Worm (Caenorhabditis elegans) whole organism, late embryonic: ENCODE measurements around the gene frpr-6.

Experiments used
- C08G9.2 ChIP-seq: sonication (generic microtip); optimal IDR thresholded peaks from 2 replicates; lab custom pipeline; 2016; ENCODE audit warnings: mild to moderate bottlenecking, missing genetic modification characterization, moderate library complexity, missing compliant biosample characterization
- K02D7.2 ChIP-seq: sonication (generic microtip); optimal IDR thresholded peaks from 2 replicates; lab custom pipeline; 2017; ENCODE audit warnings: mild to moderate bottlenecking, missing genetic modification characterization, missing compliant biosample characterization
- K09A11.1 ChIP-seq: sonication (generic microtip); optimal IDR thresholded peaks from 2 replicates; lab custom pipeline; 2017; ENCODE audit warnings: antibody characterized with exemption, mild to moderate bottlenecking, missing genetic modification characterization, missing compliant biosample characterization; ENCODE audit not compliant: insufficient read depth
- T23F11.4 ChIP-seq: fragments of 200-800 bp; sonication (Bioruptor generic); optimal IDR thresholded peaks from 2 replicates; lab custom pipeline; 2018; ENCODE audit warnings: mild to moderate bottlenecking, missing genetic modification characterization, missing compliant biosample characterization
- Y22D7AL.16 ChIP-seq: sonication (generic microtip); optimal IDR thresholded peaks from 2 replicates; lab custom pipeline; 2016; ENCODE audit warnings: missing genetic modification characterization, missing compliant biosample characterization
- ahr-1 ChIP-seq: sonication (generic microtip); optimal IDR thresholded peaks from 2 replicates; lab custom pipeline; 2016; ENCODE audit warnings: missing genetic modification characterization, missing compliant biosample characterization
- ama-1 ChIP-seq: fragments of 150-350 bp; optimal IDR thresholded peaks from 2 replicates; lab custom pipeline; 2014
- ceh-14 ChIP-seq: sonication (generic microtip); optimal IDR thresholded peaks from 2 replicates; lab custom pipeline; 2016; ENCODE audit warnings: missing genotype, missing genetic modification characterization, missing compliant biosample characterization
- ceh-2 ChIP-seq: sonication (generic microtip); optimal IDR thresholded peaks from 2 replicates; lab custom pipeline; 2016; ENCODE audit warnings: missing genotype, missing genetic modification characterization, missing compliant biosample characterization
- ceh-24 ChIP-seq: sonication (generic microtip); optimal IDR thresholded peaks from 2 replicates; lab custom pipeline; 2016; ENCODE audit warnings: mild to moderate bottlenecking, missing genetic modification characterization, missing compliant biosample characterization
- ceh-30 ChIP-seq: fragments of 150-350 bp; optimal IDR thresholded peaks from 2 replicates; lab custom pipeline; 2014; ENCODE audit warnings: missing biosample characterization, missing genetic modification characterization
- ceh-31 ChIP-seq: sonication (generic microtip); optimal IDR thresholded peaks from 2 replicates; lab custom pipeline; 2016; ENCODE audit warnings: missing genetic modification characterization, missing compliant biosample characterization
- ceh-34 ChIP-seq: sonication (generic microtip); optimal IDR thresholded peaks from 2 replicates; lab custom pipeline; 2016; ENCODE audit warnings: mild to moderate bottlenecking, missing genetic modification characterization, missing compliant biosample characterization
- che-1 ChIP-seq: sonication (generic microtip); optimal IDR thresholded peaks from 2 replicates; lab custom pipeline; 2016; ENCODE audit warnings: mild to moderate bottlenecking, missing genetic modification characterization, missing compliant biosample characterization
- dmd-4 ChIP-seq: sonication (generic microtip); optimal IDR thresholded peaks from 2 replicates; lab custom pipeline; 2016; ENCODE audit warnings: borderline replicate concordance, missing genetic modification characterization, missing compliant biosample characterization
- elt-4 ChIP-seq: sonication (generic microtip); optimal IDR thresholded peaks from 2 replicates; lab custom pipeline; 2016; ENCODE audit warnings: missing genetic modification characterization, missing compliant biosample characterization
- ets-4 ChIP-seq: sonication (generic microtip); optimal IDR thresholded peaks from 2 replicates; lab custom pipeline; 2016; ENCODE audit warnings: missing genetic modification characterization, missing compliant biosample characterization
- fkh-6 ChIP-seq: sonication (generic microtip); optimal IDR thresholded peaks from 2 replicates; lab custom pipeline; 2016; ENCODE audit warnings: missing genetic modification characterization, missing compliant biosample characterization
- gmeb-2 ChIP-seq: sonication (generic microtip); optimal IDR thresholded peaks from 2 replicates; lab custom pipeline; 2016; ENCODE audit warnings: missing genetic modification characterization, inconsistent platforms, missing compliant biosample characterization
- hlh-13 ChIP-seq: fragments of 200-800 bp; sonication (Bioruptor generic); optimal IDR thresholded peaks from 2 replicates; lab custom pipeline; 2018; ENCODE audit warnings: mild to moderate bottlenecking, missing genetic modification characterization, missing compliant biosample characterization
- hlh-15 ChIP-seq: sonication (generic microtip); optimal IDR thresholded peaks from 2 replicates; lab custom pipeline; 2016; ENCODE audit warnings: missing genetic modification characterization, missing compliant biosample characterization
- hlh-6 ChIP-seq: sonication (generic microtip); optimal IDR thresholded peaks from 2 replicates; lab custom pipeline; 2016; ENCODE audit warnings: missing genotype, missing genetic modification characterization, missing compliant biosample characterization
- lim-6 ChIP-seq: sonication (generic microtip); optimal IDR thresholded peaks from 2 replicates; lab custom pipeline; 2016; ENCODE audit warnings: missing genetic modification characterization, missing compliant biosample characterization
- nfya-1 ChIP-seq: sonication (generic microtip); optimal IDR thresholded peaks from 2 replicates; lab custom pipeline; 2017; ENCODE audit warnings: missing genetic modification characterization, mild to moderate bottlenecking, missing compliant biosample characterization, antibody characterized with exemption, moderate library complexity
- npax-4 ChIP-seq: sonication (generic microtip); optimal IDR thresholded peaks from 2 replicates; lab custom pipeline; 2016; ENCODE audit warnings: missing genetic modification characterization, missing compliant biosample characterization
- pag-3 ChIP-seq: sonication (generic microtip); optimal IDR thresholded peaks from 2 replicates; lab custom pipeline; 2016; ENCODE audit warnings: missing compliant biosample characterization, missing genetic modification characterization, borderline replicate concordance
- pat-9 ChIP-seq: fragments of 200-800 bp; sonication (Bioruptor generic); optimal IDR thresholded peaks from 2 replicates; lab custom pipeline; 2018; ENCODE audit warnings: mild to moderate bottlenecking, missing genetic modification characterization, moderate library complexity, missing compliant biosample characterization
- pax-1 ChIP-seq: fragments of 150-350 bp; optimal IDR thresholded peaks from 2 replicates; lab custom pipeline; 2014; ENCODE audit warnings: missing biosample characterization, missing genetic modification characterization
- pha-4 ChIP-seq: fragments of 150-350 bp; optimal IDR thresholded peaks from 2 replicates; lab custom pipeline; 2018; ENCODE audit warnings: missing biosample characterization, missing genetic modification reagents, missing genetic modification characterization
- pqm-1 ChIP-seq: sonication (generic microtip); optimal IDR thresholded peaks from 2 replicates; lab custom pipeline; 2016; ENCODE audit warnings: missing genetic modification characterization, missing compliant biosample characterization
- pros-1 ChIP-seq: fragments of 150-350 bp; optimal IDR thresholded peaks from 2 replicates; lab custom pipeline; 2014; ENCODE audit warnings: missing biosample characterization, missing genetic modification reagents, missing genetic modification characterization
- ref-2 ChIP-seq: sonication (generic microtip); optimal IDR thresholded peaks from 2 replicates; lab custom pipeline; 2016; ENCODE audit warnings: missing genetic modification characterization, missing compliant biosample characterization
- rnt-1 ChIP-seq: sonication (generic microtip); optimal IDR thresholded peaks from 2 replicates; lab custom pipeline; 2016; ENCODE audit warnings: missing genetic modification characterization, missing compliant biosample characterization
- sdc-2 ChIP-seq: sonication (generic microtip); optimal IDR thresholded peaks from 2 replicates; lab custom pipeline; 2016; ENCODE audit warnings: missing genotype, missing genetic modification characterization, missing compliant biosample characterization
- sox-4 ChIP-seq: sonication (generic microtip); optimal IDR thresholded peaks from 2 replicates; lab custom pipeline; 2017; ENCODE audit warnings: mild to moderate bottlenecking, missing genetic modification characterization, inconsistent platforms, missing compliant biosample characterization
- unc-3 ChIP-seq, 2 experiments: fragments of 200-800 bp in 1 of 2; sonication (Bioruptor generic) in 1 of 2; sonication (generic microtip) in 1 of 2; conservative IDR thresholded peaks in 1 of 2; optimal IDR thresholded peaks in 1 of 2; 2 replicates each; pipeline versions ENCODE4 v1.3.6 to Lab custom; 2016 to 2022; ENCODE audit warnings: missing compliant biosample characterization in 2 of 2, missing genetic modification characterization in 2 of 2, missing genetic modification reagents in 1 of 2
- unc-42 ChIP-seq: sonication (generic microtip); optimal IDR thresholded peaks from 2 replicates; lab custom pipeline; 2016; ENCODE audit warnings: missing genotype, missing genetic modification characterization, missing compliant biosample characterization
- unc-55 ChIP-seq: sonication (generic microtip); optimal IDR thresholded peaks from 2 replicates; lab custom pipeline; 2017; ENCODE audit warnings: missing biosample characterization, missing genetic modification reagents, missing genetic modification characterization
- ztf-16 ChIP-seq: sonication (generic microtip); optimal IDR thresholded peaks from 2 replicates; lab custom pipeline; 2017; ENCODE audit warnings: missing genetic modification characterization, missing compliant biosample characterization

Gene frpr-6

ce11 chrV:9088758-9089157 is 12.2 kb downstream of the frpr-6 start:
- TF ChIP-seq ama-1 (lab: Kevin White, UChicago) (peak; percentile 69), ref-2 (tag; lab: Kevin White, UChicago) (no peak), Y22D7AL.16 (tag; lab: Kevin White, UChicago) (no peak), ceh-31 (tag; lab: Kevin White, UChicago) (no peak), hlh-15 (tag; lab: Kevin White, UChicago) (no peak), pag-3 (tag; lab: Kevin White, UChicago) (no peak), hlh-6 (tag; lab: Kevin White, UChicago) (no peak), pqm-1 (tag; lab: Kevin White, UChicago) (no peak), ztf-16 (tag; lab: Kevin White, UChicago) (no peak), ceh-30 (tag; lab: Kevin White, UChicago) (peak; percentile 97), pha-4 (tag; lab: Kevin White, UChicago) (no peak), pat-9 (no peak), T23F11.4 (GFP tag; lab: Kevin White, UChicago) (peak; percentile 59), lim-6 (tag; lab: Kevin White, UChicago) (no peak), ceh-24 (peak; percentile 1), ceh-34 (tag; lab: Kevin White, UChicago) (no peak), rnt-1 (tag; lab: Kevin White, UChicago) (peak; percentile 14), gmeb-2 (peak; percentile 13), unc-55 (GFP tag; lab: Kevin White, UChicago) (no peak)
- TF ChIP-seq, all 69 proteins: peak for 6

ce11 chrV:9085845-9086244 is 15.1 kb downstream of the frpr-6 start:
- TF ChIP-seq ahr-1 (tag; lab: Kevin White, UChicago) (no peak), che-1 (tag; lab: Kevin White, UChicago) (no peak), K09A11.1 (tag; lab: Kevin White, UChicago) (no peak), elt-4 (tag; lab: Kevin White, UChicago) (no peak), C08G9.2 (tag; lab: Kevin White, UChicago) (no peak), ceh-14 (tag; lab: Kevin White, UChicago) (no peak), nfya-1 (tag; lab: Kevin White, UChicago) (no peak), ceh-30 (tag; lab: Kevin White, UChicago) (no peak), pax-1 (tag; lab: Kevin White, UChicago) (no peak), hlh-6 (tag; lab: Kevin White, UChicago) (no peak), sdc-2 (tag; lab: Kevin White, UChicago) (no peak), npax-4 (no peak), ama-1 (lab: Kevin White, UChicago) (no peak), gmeb-2 (no peak), hlh-15 (tag; lab: Kevin White, UChicago) (no peak), ets-4 (tag; lab: Kevin White, UChicago) (no peak), unc-3 (GFP tag; conservative IDR thresholded peaks at IDR 0.05; lab: Robert Waterston, UW) (no peak), unc-3 (tag; optimal IDR thresholded peaks at IDR 0.05; lab: Kevin White, UChicago) (no peak), pros-1 (tag; lab: Kevin White, UChicago) (no peak), dmd-4 (tag; lab: Kevin White, UChicago) (no peak), ceh-34 (tag; lab: Kevin White, UChicago) (no peak)
- TF ChIP-seq, all 69 proteins: peak for 0

ce11 chrV:9084252-9084651 is 16.7 kb downstream of the frpr-6 start:
- TF ChIP-seq hlh-15 (tag; lab: Kevin White, UChicago) (no peak), sox-4 (tag; lab: Kevin White, UChicago) (no peak), K02D7.2 (tag; lab: Kevin White, UChicago) (no peak), ceh-2 (no peak), unc-42 (no peak), hlh-13 (GFP tag; lab: Kevin White, UChicago) (no peak), fkh-6 (tag; lab: Kevin White, UChicago) (no peak)
- TF ChIP-seq, all 69 proteins: peak for 0
